Fruit fly (Drosophila melanogaster) whole organism, prepupa: ENCODE results near the gene CG12012.

Experiments used
- Blimp-1 ChIP-seq: fragments of 200-800 bp; sonication (Bioruptor generic); optimal IDR thresholded peaks from 3 replicates; lab custom pipeline; 2017; ENCODE audit warnings: missing biosample characterization, missing genetic modification characterization, mild to moderate bottlenecking, moderate library complexity, missing genetic modification reagents
- CG10631 ChIP-seq: fragments of 200-800 bp; sonication (Bioruptor generic); optimal IDR thresholded peaks from 2 replicates; lab custom pipeline; 2016; ENCODE audit warnings: missing biosample characterization, missing genetic modification characterization
- CG10669 ChIP-seq: fragments of 200-800 bp; sonication (Bioruptor generic); optimal IDR thresholded peaks from 3 replicates; lab custom pipeline; 2018; ENCODE audit warnings: missing biosample characterization, mild to moderate bottlenecking, missing genetic modification characterization, moderate library complexity
- CG11294 ChIP-seq: fragments of 200-800 bp; sonication (Bioruptor generic); IDR thresholded peaks from 2 replicates; pipeline ENCODE4 v1.3.6; 2022; ENCODE audit warnings: missing biosample characterization, missing genetic modification characterization
- CG11762 ChIP-seq: fragments of 200-800 bp; sonication (Bioruptor generic); optimal IDR thresholded peaks from 3 replicates; lab custom pipeline; 2016; ENCODE audit warnings: missing biosample characterization, missing genetic modification characterization; ENCODE audit not compliant: insufficient read depth
- CG15336 ChIP-seq: fragments of 200-800 bp; sonication (Bioruptor generic); IDR thresholded peaks from 2 replicates; pipeline ENCODE4 v1.3.6; 2022; ENCODE audit warnings: missing biosample characterization, missing genetic modification characterization
- CG1621 ChIP-seq: fragments of 200-800 bp; sonication (Bioruptor generic); optimal IDR thresholded peaks from 3 replicates; lab custom pipeline; 2018; ENCODE audit warnings: missing biosample characterization, mild to moderate bottlenecking, missing genetic modification characterization
- CG16779 ChIP-seq: fragments of 200-800 bp; sonication (Bioruptor generic); optimal IDR thresholded peaks from 3 replicates; lab custom pipeline; 2017; ENCODE audit warnings: missing biosample characterization, mild to moderate bottlenecking, missing genetic modification characterization
- CG3032 ChIP-seq: fragments of 200-800 bp; optimal IDR thresholded peaks from 2 replicates; lab custom pipeline; 2019; ENCODE audit warnings: missing biosample characterization, mild to moderate bottlenecking, missing genetic modification characterization, moderate library complexity
- CG31627 ChIP-seq: fragments of 200-800 bp; sonication (Bioruptor generic); optimal IDR thresholded peaks from 3 replicates; lab custom pipeline; 2016; ENCODE audit warnings: missing biosample characterization, missing genetic modification characterization
- CG32006 ChIP-seq: fragments of 200-800 bp; sonication (Bioruptor generic); optimal IDR thresholded peaks from 3 replicates; lab custom pipeline; 2017; ENCODE audit warnings: missing biosample characterization, mild to moderate bottlenecking, missing genetic modification characterization
- CG3919 ChIP-seq: fragments of 200-800 bp; sonication (Bioruptor generic); optimal IDR thresholded peaks from 3 replicates; lab custom pipeline; 2016; ENCODE audit warnings: missing biosample characterization, missing genetic modification characterization
- CG4318 ChIP-seq: fragments of 200-800 bp; sonication (Bioruptor generic); optimal IDR thresholded peaks from 3 replicates; lab custom pipeline; 2017; ENCODE audit warnings: missing biosample characterization, mild to moderate bottlenecking, missing genetic modification characterization
- CG6163 ChIP-seq: fragments of 200-800 bp; sonication (Bioruptor generic); IDR thresholded peaks from 3 replicates; pipeline ENCODE4 v1.3.6; 2022; ENCODE audit warnings: missing biosample characterization, missing genetic modification characterization
- CG6276 ChIP-seq: fragments of 200-800 bp; sonication (Bioruptor generic); optimal IDR thresholded peaks from 2 replicates; lab custom pipeline; 2017; ENCODE audit warnings: missing biosample characterization, mild to moderate bottlenecking, missing genetic modification characterization
- CG6792 ChIP-seq: fragments of 200-800 bp; sonication (Bioruptor generic); optimal IDR thresholded peaks from 3 replicates; lab custom pipeline; 2016; ENCODE audit warnings: missing biosample characterization, missing genetic modification characterization
- CG6854 ChIP-seq: fragments of 200-800 bp; sonication (Bioruptor generic); optimal IDR thresholded peaks from 2 replicates; lab custom pipeline; 2017; ENCODE audit warnings: missing biosample characterization, mild to moderate bottlenecking, missing genetic modification characterization
- CG8319 ChIP-seq: fragments of 200-800 bp; sonication (Bioruptor generic); optimal IDR thresholded peaks from 3 replicates; lab custom pipeline; 2016; ENCODE audit warnings: missing biosample characterization, missing genetic modification characterization
- CG8632 ChIP-seq: fragments of 200-800 bp; sonication (Bioruptor generic); optimal IDR thresholded peaks from 3 replicates; lab custom pipeline; 2016; ENCODE audit warnings: missing biosample characterization, missing genetic modification characterization
- CG9139 ChIP-seq: fragments of 200-800 bp; sonication (Bioruptor generic); optimal IDR thresholded peaks from 3 replicates; lab custom pipeline; 2017; ENCODE audit warnings: missing biosample characterization, mild to moderate bottlenecking, missing genetic modification characterization
- Eip75B ChIP-seq: fragments of 200-800 bp; sonication (Bioruptor generic); optimal IDR thresholded peaks from 3 replicates; lab custom pipeline; 2016; ENCODE audit warnings: missing biosample characterization, missing genetic modification characterization
- Ets21C ChIP-seq: fragments of 200-800 bp; sonication (Bioruptor generic); optimal IDR thresholded peaks from 3 replicates; lab custom pipeline; 2016; ENCODE audit warnings: missing biosample characterization, missing genetic modification characterization
- Ets96B ChIP-seq: fragments of 200-800 bp; optimal IDR thresholded peaks from 2 replicates; lab custom pipeline; 2019; ENCODE audit warnings: missing biosample characterization, mild to moderate bottlenecking, missing genetic modification characterization, moderate library complexity
- Hr39 ChIP-seq: fragments of 200-800 bp; sonication (Bioruptor generic); optimal IDR thresholded peaks from 2 replicates; lab custom pipeline; 2016; ENCODE audit warnings: missing biosample characterization, missing genetic modification characterization
- Hr4 ChIP-seq: fragments of 200-800 bp; sonication (Bioruptor generic); optimal IDR thresholded peaks from 3 replicates; lab custom pipeline; 2016; ENCODE audit warnings: missing biosample characterization, missing genetic modification characterization
- Met ChIP-seq: fragments of 200-800 bp; sonication (Bioruptor generic); optimal IDR thresholded peaks from 3 replicates; lab custom pipeline; 2016; ENCODE audit warnings: missing biosample characterization, missing genetic modification characterization
- OdsH ChIP-seq: fragments of 200-800 bp; sonication (Bioruptor generic); optimal IDR thresholded peaks from 3 replicates; lab custom pipeline; 2016; ENCODE audit warnings: missing biosample characterization, missing genetic modification characterization
- Smox ChIP-seq: fragments of 200-800 bp; sonication (Bioruptor generic); optimal IDR thresholded peaks from 3 replicates; lab custom pipeline; 2016; ENCODE audit warnings: missing biosample characterization, missing genetic modification characterization
- Sox102F ChIP-seq: fragments of 200-800 bp; sonication (Bioruptor generic); optimal IDR thresholded peaks from 2 replicates; lab custom pipeline; 2016; ENCODE audit warnings: missing biosample characterization, mild to moderate bottlenecking, missing genetic modification characterization
- Sox14 ChIP-seq: fragments of 200-800 bp; sonication (Bioruptor generic); optimal IDR thresholded peaks from 3 replicates; lab custom pipeline; 2016; ENCODE audit warnings: missing biosample characterization, missing genetic modification characterization
- Sox15 ChIP-seq: fragments of 200-800 bp; sonication (Bioruptor generic); optimal IDR thresholded peaks from 3 replicates; lab custom pipeline; 2016; ENCODE audit warnings: missing biosample characterization, missing genetic modification characterization
- acj6 ChIP-seq: fragments of 200-800 bp; sonication (Bioruptor generic); optimal IDR thresholded peaks from 3 replicates; lab custom pipeline; 2016; ENCODE audit warnings: missing biosample characterization, missing genetic modification characterization
- cyc ChIP-seq: fragments of 200-800 bp; sonication (Bioruptor generic); optimal IDR thresholded peaks from 3 replicates; lab custom pipeline; 2016; ENCODE audit warnings: missing biosample characterization, missing genetic modification characterization
- dac ChIP-seq: fragments of 200-800 bp; sonication (Bioruptor generic); optimal IDR thresholded peaks from 2 replicates; lab custom pipeline; 2017; ENCODE audit warnings: missing biosample characterization, mild to moderate bottlenecking, missing genetic modification characterization
- dsx ChIP-seq: fragments of 200-800 bp; optimal IDR thresholded peaks from 3 replicates; lab custom pipeline; 2019; ENCODE audit warnings: missing biosample characterization, mild to moderate bottlenecking, missing genetic modification characterization, moderate library complexity; ENCODE audit not compliant: poor library complexity, severe bottlenecking
- eg ChIP-seq: fragments of 200-800 bp; sonication (Bioruptor generic); IDR thresholded peaks from 3 replicates; pipeline ENCODE4 v1.3.6; 2022; ENCODE audit warnings: missing biosample characterization, missing genetic modification characterization
- fd59A ChIP-seq: fragments of 200-800 bp; sonication (Bioruptor generic); optimal IDR thresholded peaks from 2 replicates; lab custom pipeline; 2017; ENCODE audit warnings: missing biosample characterization, mild to moderate bottlenecking, missing genetic modification characterization, missing genetic modification reagents
- fd85E ChIP-seq: fragments of 200-800 bp; sonication (Bioruptor generic); optimal IDR thresholded peaks from 3 replicates; lab custom pipeline; 2016; ENCODE audit warnings: missing biosample characterization, missing genetic modification characterization
- fkh ChIP-seq: fragments of 200-800 bp; sonication (Bioruptor generic); optimal IDR thresholded peaks from 3 replicates; lab custom pipeline; 2017; ENCODE audit warnings: missing biosample characterization, mild to moderate bottlenecking, missing genetic modification characterization, moderate library complexity
- lz ChIP-seq: fragments of 200-800 bp; sonication (Bioruptor generic); optimal IDR thresholded peaks from 3 replicates; lab custom pipeline; 2016; ENCODE audit warnings: missing biosample characterization, missing genetic modification characterization
- net ChIP-seq: fragments of 200-800 bp; sonication (Bioruptor generic); optimal IDR thresholded peaks from 3 replicates; lab custom pipeline; 2016; ENCODE audit warnings: missing biosample characterization, missing genetic modification characterization
- salr ChIP-seq, 2 experiments: fragments of 200-800 bp; sonication (Bioruptor generic); optimal IDR thresholded peaks; 3 replicates each; lab custom pipeline; 2016 to 2018; ENCODE audit warnings: missing biosample characterization in 2 of 2, missing genetic modification characterization in 2 of 2, mild to moderate bottlenecking in 1 of 2
- spab ChIP-seq: fragments of 200-800 bp; sonication (Bioruptor generic); optimal IDR thresholded peaks from 2 replicates; lab custom pipeline; 2017; ENCODE audit warnings: missing biosample characterization, mild to moderate bottlenecking, missing genetic modification characterization, missing genetic modification reagents
- ss ChIP-seq, 2 experiments: fragments of 200-800 bp; sonication (Bioruptor generic); optimal IDR thresholded peaks; 2 replicates in 1 of 2; 3 replicates in 1 of 2; lab custom pipeline; 2017 to 2018; ENCODE audit warnings: mild to moderate bottlenecking in 2 of 2, missing biosample characterization in 2 of 2, missing genetic modification characterization in 2 of 2, moderate library complexity in 1 of 2
- svp ChIP-seq: fragments of 200-800 bp; sonication (Bioruptor generic); peaks from one replicate; lab custom pipeline; 2016; ENCODE audit warnings: missing biosample characterization, missing genetic modification characterization
- topi ChIP-seq: fragments of 200-800 bp; sonication (Bioruptor generic); optimal IDR thresholded peaks from 3 replicates; lab custom pipeline; 2016; ENCODE audit warnings: missing biosample characterization, missing genetic modification characterization

Gene CG12012

dm6 chr3L:3394854-3395723, 18.5 kb downstream of the CG12012 start (continued):
- TF ChIP-seq CG6276 (GFP tag; lab: Kevin White, UChicago), result peak; percentile 83
- peak; percentile 96 for TF ChIP-seq CG3032 (tag; lab: Kevin White, UChicago)
- peak; percentile 87 for TF ChIP-seq CG16779 (tag; lab: Kevin White, UChicago)
- TF ChIP-seq salr (GFP tag; optimal IDR thresholded peaks at IDR 0.05; lab: Kevin White, UChicago), result peak; percentile 92 to 98
- TF ChIP-seq CG31627 (GFP tag; lab: Kevin White, UChicago), result peak; percentile 98
- TF ChIP-seq net (GFP tag; lab: Kevin White, UChicago), result peak; percentile 93
- peak; percentile 98 for TF ChIP-seq OdsH (GFP tag; lab: Kevin White, UChicago)
- TF ChIP-seq CG32006 (GFP tag; lab: Kevin White, UChicago), result peak; percentile 95
- peak; percentile 94 for TF ChIP-seq CG10631 (GFP tag; lab: Kevin White, UChicago)
- TF ChIP-seq CG6854 (GFP tag; lab: Kevin White, UChicago), result peak; percentile 83
- peak; percentile 93 for TF ChIP-seq CG9139 (GFP tag; lab: Kevin White, UChicago)
- TF ChIP-seq dac (GFP tag; lab: Kevin White, UChicago), result peak; percentile 85
- TF ChIP-seq Ets96B, result peak; percentile 95
- TF ChIP-seq CG11294, result peak; percentile 74
- TF ChIP-seq lz (GFP tag; lab: Kevin White, UChicago), result peak; percentile 94

DNA sequence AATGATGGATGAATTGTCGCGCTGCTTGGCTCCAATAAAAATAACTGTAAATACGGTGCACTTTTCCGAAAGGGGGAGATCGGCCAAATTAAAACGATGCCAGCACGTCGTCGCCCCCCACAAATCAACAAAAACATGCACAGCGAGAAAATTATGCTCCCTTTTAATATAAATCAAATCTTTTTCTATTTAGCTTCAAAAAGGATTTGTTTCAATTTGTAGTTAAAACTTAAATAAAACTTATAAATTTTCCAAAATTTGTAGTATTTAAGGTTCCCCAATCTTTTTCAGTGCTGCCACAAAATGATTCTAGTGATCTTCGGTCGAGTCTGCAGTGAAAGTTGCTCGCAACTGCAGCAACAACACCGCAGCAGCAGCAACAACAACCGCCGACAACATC, 19.5 kb downstream of the CG12012 start:
- TF ChIP-seq CG9139 (GFP tag; lab: Kevin White, UChicago) (peak; percentile 67), Hr4 (peak; percentile 90), svp (peak; percentile 85), Hr39 (GFP tag; lab: Kevin White, UChicago) (peak; percentile 71), CG4318 (GFP tag; lab: Kevin White, UChicago) (peak; percentile 89), CG11294 (peak; percentile 54; the same call in 1 of the 2 replicates), CG10669 (GFP tag; lab: Kevin White, UChicago) (peak; percentile 84), Sox102F (peak; percentile 77), topi (GFP tag; lab: Kevin White, UChicago) (peak; percentile 80), Ets96B (peak; percentile 88), cyc (GFP tag; lab: Kevin White, UChicago) (peak; percentile 75), CG10631 (GFP tag; lab: Kevin White, UChicago) (peak; percentile 88), dsx (GFP tag; lab: Kevin White, UChicago) (peak; percentile 87), Smox (GFP tag; lab: Kevin White, UChicago) (peak; percentile 70), Eip75B (GFP tag; lab: Kevin White, UChicago) (peak; percentile 83), Blimp-1 (peak; percentile 62), fd59A (GFP tag; lab: Kevin White, UChicago) (peak; percentile 83), CG8632 (GFP tag; lab: Kevin White, UChicago) (peak; percentile 84), Sox14 (GFP tag; lab: Kevin White, UChicago) (peak; percentile 87), CG15336 (GFP tag; lab: Robert Waterston, UW) (peak; percentile 94), dac (GFP tag; lab: Kevin White, UChicago) (peak; percentile 79), fd85E (GFP tag; lab: Kevin White, UChicago) (peak; percentile 22), fkh (peak; percentile 22), acj6 (peak; percentile 87), CG6163 (GFP tag; lab: Robert Waterston, UW) (peak; percentile 93), spab (GFP tag; lab: Kevin White, UChicago) (peak; percentile 84), CG11762 (GFP tag; lab: Kevin White, UChicago) (peak; percentile 81), CG3919 (peak; percentile 89), CG16779 (tag; lab: Kevin White, UChicago) (peak; percentile 84), CG6854 (GFP tag; lab: Kevin White, UChicago) (peak; percentile 27), Ets21C (GFP tag; lab: Kevin White, UChicago) (peak; percentile 58), ss (GFP tag; optimal IDR thresholded peaks at IDR 0.05; lab: Kevin White, UChicago) (peak; percentile 71 to 84), Met (GFP tag; lab: Kevin White, UChicago) (peak; percentile 79), CG1621 (tag; lab: Kevin White, UChicago) (peak; percentile 73), CG8319 (GFP tag; lab: Kevin White, UChicago) (peak; percentile 73), eg (GFP tag; lab: Robert Waterston, UW) (peak; percentile 92), CG32006 (GFP tag; lab: Kevin White, UChicago) (peak; percentile 95), Sox15 (peak; percentile 59), CG6792 (GFP tag; lab: Kevin White, UChicago) (peak; percentile 77)
